Worm (Caenorhabditis elegans) whole organism, L1 larva: ENCODE measurements around the gene odr-1.

Experiments used
- C16A3.4 ChIP-seq: fragments of 150-350 bp; optimal IDR thresholded peaks from 2 replicates; lab custom pipeline; 2014; ENCODE audit warnings: missing biosample characterization, missing genetic modification characterization
- alr-1 ChIP-seq: fragments of 200-800 bp; sonication (Bioruptor generic); optimal IDR thresholded peaks from 2 replicates; lab custom pipeline; 2018; ENCODE audit warnings: borderline replicate concordance, mild to moderate bottlenecking, missing genetic modification characterization, missing compliant biosample characterization
- blmp-1 ChIP-seq: fragments of 150-350 bp; optimal IDR thresholded peaks from 2 replicates; lab custom pipeline; 2014; ENCODE audit warnings: missing biosample characterization, missing genetic modification characterization
- ceh-63 ChIP-seq: fragments of 200-800 bp; sonication (Bioruptor generic); optimal IDR thresholded peaks from 2 replicates; lab custom pipeline; 2018; ENCODE audit warnings: mild to moderate bottlenecking, missing genetic modification characterization, missing compliant biosample characterization
- ceh-8 ChIP-seq: fragments of 200-800 bp; sonication (Bioruptor generic); optimal IDR thresholded peaks from 2 replicates; lab custom pipeline; 2018; ENCODE audit warnings: mild to moderate bottlenecking, missing genetic modification characterization, moderate library complexity, missing compliant biosample characterization
- ceh-88 ChIP-seq: fragments of 200-800 bp; sonication (Bioruptor generic); IDR thresholded peaks from 2 replicates; pipeline ENCODE4 v1.3.6; 2022; ENCODE audit warnings: missing genetic modification characterization, missing compliant biosample characterization
- ces-1 ChIP-seq: fragments of 150-350 bp; optimal IDR thresholded peaks from 2 replicates; lab custom pipeline; 2014; ENCODE audit warnings: missing biosample characterization, missing genetic modification reagents, missing genetic modification characterization
- dpl-1 ChIP-seq, 3 experiments: fragments of 150-350 bp in 2 of 3; sonication (generic microtip) in 1 of 3; optimal IDR thresholded peaks; 2 replicates each; lab custom pipeline; 2014 to 2017; ENCODE audit warnings: missing biosample characterization in 3 of 3, missing genetic modification characterization in 3 of 3, missing genetic modification reagents in 3 of 3
- dsc-1 ChIP-seq: sonication (generic microtip); optimal IDR thresholded peaks from 2 replicates; lab custom pipeline; 2016; ENCODE audit warnings: mild to moderate bottlenecking, missing genetic modification characterization, missing compliant biosample characterization
- efl-1 ChIP-seq, 4 experiments: fragments of 150-350 bp; optimal IDR thresholded peaks in 3 of 4; peaks in 1 of 4; 1 replicate in 1 of 4; 2 replicates in 3 of 4; lab custom pipeline; 2014; ENCODE audit warnings: missing biosample characterization in 2 of 4, missing genetic modification characterization in 2 of 4, missing genetic modification reagents in 2 of 4
- efl-3 ChIP-seq: fragments of 200-800 bp; sonication (Bioruptor generic); optimal IDR thresholded peaks from 2 replicates; lab custom pipeline; 2018; ENCODE audit warnings: mild to moderate bottlenecking, missing genetic modification characterization, missing compliant biosample characterization
- elt-3 ChIP-seq, 6 experiments: fragments of 150-350 bp in 1 of 6; sonication (generic microtip); optimal IDR thresholded peaks; 2 replicates each; lab custom pipeline; 2017 to 2018; ENCODE audit warnings: missing biosample characterization in 6 of 6, missing genetic modification characterization in 6 of 6, inconsistent platforms in 1 of 6
- fkh-8 ChIP-seq: sonication (generic microtip); optimal IDR thresholded peaks from 2 replicates; lab custom pipeline; 2016; ENCODE audit warnings: mild to moderate bottlenecking, missing genetic modification characterization, missing compliant biosample characterization
- fos-1 ChIP-seq: fragments of 150-350 bp; optimal IDR thresholded peaks from 2 replicates; lab custom pipeline; 2014; ENCODE audit warnings: missing biosample characterization, missing genetic modification characterization
- grh-1 ChIP-seq: fragments of 200-800 bp; sonication (Bioruptor generic); IDR thresholded peaks from 2 replicates; pipeline ENCODE4 v1.3.6; 2022; ENCODE audit warnings: missing genetic modification reagents, missing genetic modification characterization, missing compliant biosample characterization
- irx-1 ChIP-seq: sonication (generic microtip); optimal IDR thresholded peaks from 2 replicates; lab custom pipeline; 2016; ENCODE audit warnings: missing genetic modification characterization, missing compliant biosample characterization
- jun-1 ChIP-seq: fragments of 150-350 bp; optimal IDR thresholded peaks from 2 replicates; lab custom pipeline; 2014; ENCODE audit warnings: missing biosample characterization, missing genetic modification reagents, missing genetic modification characterization
- lin-14 ChIP-seq: fragments of 200-800 bp; sonication (Bioruptor generic); optimal IDR thresholded peaks from 2 replicates; lab custom pipeline; 2018; ENCODE audit warnings: mild to moderate bottlenecking, missing genetic modification characterization, moderate library complexity, missing compliant biosample characterization
- lin-35 ChIP-seq, 2 experiments: fragments of 150-350 bp; optimal IDR thresholded peaks; 2 replicates each; lab custom pipeline; 2014; ENCODE audit warnings: missing biosample characterization in 2 of 2, missing genetic modification characterization in 2 of 2, missing genetic modification reagents in 2 of 2
- lin-39 ChIP-seq: fragments of 150-350 bp; optimal IDR thresholded peaks from 2 replicates; lab custom pipeline; 2014; ENCODE audit warnings: missing biosample characterization, missing genetic modification reagents, missing genetic modification characterization
- lir-3 ChIP-seq: sonication (generic microtip); optimal IDR thresholded peaks from 2 replicates; lab custom pipeline; 2016; ENCODE audit warnings: mild to moderate bottlenecking, missing genetic modification characterization, moderate library complexity, missing compliant biosample characterization; ENCODE audit not compliant: poor library complexity
- lsy-2 ChIP-seq, 2 experiments: fragments of 150-350 bp; optimal IDR thresholded peaks; 2 replicates each; lab custom pipeline; 2014; ENCODE audit warnings: missing biosample characterization in 2 of 2, missing genetic modification characterization in 2 of 2
- mdl-1 ChIP-seq, 2 experiments: fragments of 150-350 bp; optimal IDR thresholded peaks; 2 replicates each; lab custom pipeline; 2014 to 2017; ENCODE audit warnings: missing biosample characterization in 2 of 2, missing genetic modification characterization in 2 of 2, inconsistent platforms in 1 of 2
- mep-1 ChIP-seq: fragments of 150-350 bp; optimal IDR thresholded peaks from 2 replicates; lab custom pipeline; 2014; ENCODE audit warnings: missing biosample characterization, missing genetic modification characterization
- nhr-19 ChIP-seq: fragments of 200-800 bp; sonication (Bioruptor generic); conservative IDR thresholded peaks from 2 replicates; pipeline ENCODE4 v1.3.6; 2022; ENCODE audit warnings: missing genetic modification characterization, missing compliant biosample characterization
- nhr-20 ChIP-seq: sonication (generic microtip); optimal IDR thresholded peaks from 2 replicates; lab custom pipeline; 2016; ENCODE audit warnings: mild to moderate bottlenecking, missing genetic modification characterization, missing compliant biosample characterization
- nhr-47 ChIP-seq: sonication (generic microtip); optimal IDR thresholded peaks from 2 replicates; lab custom pipeline; 2016; ENCODE audit warnings: mild to moderate bottlenecking, missing genetic modification characterization, moderate library complexity, missing compliant biosample characterization
- nhr-71 ChIP-seq: sonication (generic microtip); optimal IDR thresholded peaks from 2 replicates; lab custom pipeline; 2016; ENCODE audit warnings: mild to moderate bottlenecking, missing genetic modification characterization, moderate library complexity, missing compliant biosample characterization
- nhr-84 ChIP-seq: sonication (generic microtip); optimal IDR thresholded peaks from 2 replicates; lab custom pipeline; 2017; ENCODE audit warnings: missing biosample characterization, missing genetic modification characterization
- nhr-85 ChIP-seq: sonication (generic microtip); peaks from one replicate; lab custom pipeline; 2016; ENCODE audit warnings: missing genetic modification characterization, inconsistent platforms, missing compliant biosample characterization
- nhr-90 ChIP-seq: sonication (generic microtip); optimal IDR thresholded peaks from 2 replicates; lab custom pipeline; 2016; ENCODE audit warnings: mild to moderate bottlenecking, missing genetic modification characterization, missing compliant biosample characterization; ENCODE audit not compliant: poor library complexity
- pag-3 ChIP-seq: sonication (generic microtip); optimal IDR thresholded peaks from 2 replicates; lab custom pipeline; 2017; ENCODE audit warnings: missing genetic modification characterization, mild to moderate bottlenecking, missing compliant biosample characterization, antibody characterized with exemption, borderline replicate concordance; ENCODE audit not compliant: insufficient read depth
- pax-3 ChIP-seq: fragments of 200-800 bp; sonication (Bioruptor generic); optimal IDR thresholded peaks from 2 replicates; lab custom pipeline; 2018; ENCODE audit warnings: mild to moderate bottlenecking, missing genetic modification characterization, moderate library complexity, missing compliant biosample characterization
- pqm-1 ChIP-seq: sonication (generic microtip); optimal IDR thresholded peaks from 3 replicates; lab custom pipeline; 2017; ENCODE audit warnings: missing biosample characterization, missing genetic modification characterization
- rnt-1 ChIP-seq: sonication (generic microtip); optimal IDR thresholded peaks from 2 replicates; lab custom pipeline; 2016; ENCODE audit warnings: mild to moderate bottlenecking, missing genetic modification characterization, moderate library complexity, missing compliant biosample characterization
- skn-1 ChIP-seq: fragments of 150-350 bp; optimal IDR thresholded peaks from 2 replicates; lab custom pipeline; 2014; ENCODE audit warnings: missing biosample characterization, missing genetic modification characterization
- snu-23 ChIP-seq: sonication (generic microtip); optimal IDR thresholded peaks from 2 replicates; lab custom pipeline; 2016; ENCODE audit warnings: missing genetic modification characterization, missing compliant biosample characterization
- swsn-7 ChIP-seq: sonication (generic microtip); optimal IDR thresholded peaks from 2 replicates; lab custom pipeline; 2016; ENCODE audit warnings: missing genetic modification characterization, missing compliant biosample characterization
- tbx-2 ChIP-seq: sonication (generic microtip); optimal IDR thresholded peaks from 2 replicates; lab custom pipeline; 2016; ENCODE audit warnings: missing genetic modification characterization, missing compliant biosample characterization
- unc-130 ChIP-seq: fragments of 150-350 bp; optimal IDR thresholded peaks from 2 replicates; lab custom pipeline; 2017; ENCODE audit warnings: missing biosample characterization, missing genetic modification characterization, inconsistent platforms
- unc-62 ChIP-seq: fragments of 150-350 bp; optimal IDR thresholded peaks from 2 replicates; lab custom pipeline; 2014; ENCODE audit warnings: missing biosample characterization, missing genetic modification reagents, missing genetic modification characterization
- xbp-1 ChIP-seq: sonication (generic microtip); optimal IDR thresholded peaks from 2 replicates; lab custom pipeline; 2016; ENCODE audit warnings: missing genetic modification characterization, missing compliant biosample characterization
- zip-4 ChIP-seq: fragments of 200-800 bp; sonication (Bioruptor generic); optimal IDR thresholded peaks from 2 replicates; lab custom pipeline; 2018; ENCODE audit warnings: mild to moderate bottlenecking, missing genetic modification characterization, moderate library complexity, missing compliant biosample characterization

Gene odr-1

ce11 chrX:13541335-13541734 is 9.5 kb downstream of the odr-1 start (continued):
- no peak for TF ChIP-seq pag-3 (tag; lab: Kevin White, UChicago)
- peak; percentile 53 for TF ChIP-seq nhr-90
- no peak for TF ChIP-seq ceh-8 (GFP tag; lab: Kevin White, UChicago)
- no peak for TF ChIP-seq dpl-1 (GFP tag; optimal IDR thresholded peaks at IDR 0.05; lab: Kevin White, UChicago)
- no peak for TF ChIP-seq efl-3 (GFP tag; lab: Kevin White, UChicago)
- TF ChIP-seq zip-4 (GFP tag; lab: Kevin White, UChicago) = no peak
- no peak for TF ChIP-seq unc-62 (GFP tag; lab: Kevin White, UChicago)
- no peak for TF ChIP-seq lin-39 (tag; lab: Kevin White, UChicago)
- no peak for TF ChIP-seq dsc-1 (tag; lab: Kevin White, UChicago)

- peak; percentile 77 for TF ChIP-seq nhr-90
- no peak for TF ChIP-seq fos-1 (tag; lab: Kevin White, UChicago)
- TF ChIP-seq ceh-88 (GFP tag; lab: Robert Waterston, UW) = 0 out of 2 replicates have a peak, but pooled peaks have one; percentile 28
- TF ChIP-seq nhr-19 (GFP tag; lab: Robert Waterston, UW) = peak; percentile 91
- peak; percentile 68 for TF ChIP-seq nhr-47
- no peak for TF ChIP-seq pax-3 (tag; lab: Kevin White, UChicago)
- peak; percentile 85 for TF ChIP-seq grh-1 (GFP tag; lab: Robert Waterston, UW)
- peak; percentile 48 for TF ChIP-seq lir-3
- peak; percentile 84 for TF ChIP-seq snu-23
- TF ChIP-seq pqm-1 = no peak
- peak; percentile 68 for TF ChIP-seq skn-1 (tag; lab: Kevin White, UChicago)
- peak; percentile 24 for TF ChIP-seq jun-1 (tag; lab: Kevin White, UChicago)
- TF ChIP-seq mdl-1 (tag; optimal IDR thresholded peaks at IDR 0.05; lab: Kevin White, UChicago) = peak in 1 of 2 experiments; percentile 59
- peak; percentile 24 for TF ChIP-seq efl-3 (GFP tag; lab: Kevin White, UChicago)
- TF ChIP-seq rnt-1 (tag; lab: Kevin White, UChicago) = peak; percentile 4
- TF ChIP-seq ceh-8 (GFP tag; lab: Kevin White, UChicago) = no peak
- peak in 5 of 6 experiments; percentile 23 to 93 (median 90) for TF ChIP-seq elt-3 (tag; optimal IDR thresholded peaks at IDR 0.05; lab: Kevin White, UChicago)
- peak; percentile 30 for TF ChIP-seq mep-1 (tag; lab: Kevin White, UChicago)
- peak; percentile 83 for TF ChIP-seq blmp-1 (tag; lab: Kevin White, UChicago)
- peak; percentile 20 for TF ChIP-seq swsn-7 (tag; lab: Kevin White, UChicago)
- TF ChIP-seq dpl-1 (GFP tag; optimal IDR thresholded peaks at IDR 0.05; lab: Kevin White, UChicago) = peak in 1 of 3 experiments; percentile 26
- peak in 1 of 2 experiments; percentile 72 for TF ChIP-seq lin-35 (GFP tag; optimal IDR thresholded peaks at IDR 0.05; lab: Kevin White, UChicago)
- peak; percentile 96 for TF ChIP-seq nhr-20 (tag; lab: Kevin White, UChicago)
- peak; percentile 88 for TF ChIP-seq nhr-71
- no peak for TF ChIP-seq alr-1
- TF ChIP-seq efl-1 (optimal IDR thresholded peaks at IDR 0.05; lab: Kevin White, UChicago) = peak in 1 of 2 experiments; percentile 5
- peak in 1 of 2 experiments; percentile 85 for TF ChIP-seq efl-1 (GFP tag; optimal IDR thresholded peaks at IDR 0.05 in 1 of 2; lab: Kevin White, UChicago)
- TF ChIP-seq nhr-84 (tag; lab: Kevin White, UChicago) = no peak
- peak; percentile 73 for TF ChIP-seq irx-1 (tag; lab: Kevin White, UChicago)
- TF ChIP-seq nhr-85 = peak; percentile 100
- no peak for TF ChIP-seq ces-1 (GFP tag; lab: Kevin White, UChicago)
- no peak for TF ChIP-seq fkh-8 (tag; lab: Kevin White, UChicago)
- TF ChIP-seq xbp-1 (tag; lab: Kevin White, UChicago) = peak; percentile 39
- peak; percentile 79 for TF ChIP-seq tbx-2 (tag; lab: Kevin White, UChicago)
- TF ChIP-seq lsy-2 (tag; optimal IDR thresholded peaks at IDR 0.05; lab: Kevin White, UChicago) = peak; percentile 43 to 67
- TF ChIP-seq unc-130 = peak; percentile 6
- peak; percentile 87 for TF ChIP-seq lin-14 (GFP tag; lab: Kevin White, UChicago)
- TF ChIP-seq ceh-63 = no peak
- TF ChIP-seq C16A3.4 (tag; lab: Kevin White, UChicago) = peak; percentile 58
These were observed 11.1 kb downstream of the odr-1 start for ce11 chrX:13539701-13540100.
